Worm (Caenorhabditis elegans): ENCODE measurements around the gene F37A8.1.
A peak's percentile ranks its signal among the peaks of the same experiment; 100 is the strongest.

F37A8.1 gene

DNA sequence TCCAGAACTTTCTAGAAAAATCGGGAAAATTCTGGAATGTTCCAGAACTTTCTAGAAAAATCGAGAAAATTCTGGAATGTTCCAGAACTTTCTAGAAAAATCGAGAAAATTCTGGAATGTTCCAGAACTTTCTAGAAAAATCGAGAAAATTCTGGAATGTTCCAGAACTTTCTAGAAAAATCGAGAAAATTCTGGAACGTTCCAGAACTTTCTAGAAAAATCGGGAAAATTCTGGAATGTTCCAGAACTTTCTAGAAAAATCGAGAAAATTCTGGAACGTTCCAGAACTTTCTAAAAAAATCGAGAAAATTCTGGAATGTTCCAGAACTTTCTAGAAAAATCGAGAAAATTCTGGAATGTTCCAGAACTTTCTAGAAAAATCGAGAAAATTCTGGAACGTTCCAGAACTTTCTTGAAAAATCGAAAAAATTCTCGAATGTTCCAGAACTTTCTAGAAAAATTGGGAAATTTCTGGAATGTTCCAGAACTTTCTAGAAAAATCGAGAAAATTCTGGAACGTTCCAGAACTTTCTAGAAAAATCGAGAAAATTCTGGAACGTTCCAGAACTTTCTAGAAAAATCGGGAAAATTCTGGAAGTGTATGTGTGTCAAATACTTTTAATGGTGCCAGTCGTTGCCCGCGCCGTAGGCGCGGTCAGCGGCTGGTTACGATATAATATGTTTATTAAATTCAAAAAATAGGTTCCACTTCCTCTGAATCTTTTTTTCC is 31.0 kb upstream of the F37A8.1 start (continued):
- peak; percentile 90 for TF ChIP-seq lin-1 (GFP tag; IDR thresholded peaks at IDR 0.05)
- TF ChIP-seq dmd-8 (GFP tag; IDR thresholded peaks at IDR 0.05) = peak; percentile 79
- TF ChIP-seq F26F4.8 (GFP tag; conservative IDR thresholded peaks at IDR 0.05) = peak; percentile 73
- TF ChIP-seq ctbp-1 (GFP tag; IDR thresholded peaks at IDR 0.05) = peak; percentile 56
- TF ChIP-seq arid-1 (GFP tag; conservative IDR thresholded peaks at IDR 0.05) = peak; percentile 83
- peak; percentile 81 for TF ChIP-seq dmd-9 (GFP tag; IDR thresholded peaks at IDR 0.05)
- peak; percentile 55 for TF ChIP-seq tra-1 (GFP tag; IDR thresholded peaks at IDR 0.05)
- peak; percentile 89 for TF ChIP-seq snpc-1.2 (GFP tag; IDR thresholded peaks at IDR 0.05)
- peak; percentile 73; the same call in 1 of the 2 replicates for TF ChIP-seq ZK337.2 (GFP tag; IDR thresholded peaks at IDR 0.05)

DNA sequence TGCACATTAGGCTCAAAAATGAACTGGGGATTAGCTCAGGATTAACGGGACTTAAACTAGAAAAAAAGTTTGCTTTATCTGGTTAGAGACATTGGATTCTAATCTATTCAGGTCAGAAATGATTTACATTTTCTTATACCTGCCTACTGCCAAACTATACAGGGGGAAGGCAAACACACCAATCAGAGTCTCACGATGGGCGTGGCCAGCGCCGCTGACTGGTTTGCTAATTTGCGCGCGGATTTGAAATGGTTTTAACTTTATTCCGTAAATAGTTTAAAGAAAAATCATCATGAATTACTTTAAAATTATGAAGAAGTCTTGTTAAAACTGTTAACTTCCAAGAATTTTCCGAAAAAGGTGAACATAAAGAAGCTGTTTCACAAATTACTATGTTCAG is 29.9 kb upstream of the F37A8.1 start:
- TF ChIP-seq mep-1 (tag; optimal IDR thresholded peaks at IDR 0.05) (no peak), F26F4.8 (GFP tag; conservative IDR thresholded peaks at IDR 0.05) (no peak), unc-130 (GFP tag; optimal IDR thresholded peaks at IDR 0.05) (no peak), aha-1 (tag) (peak; percentile 23), tra-1 (GFP tag; IDR thresholded peaks at IDR 0.05) (no peak)

DNA sequence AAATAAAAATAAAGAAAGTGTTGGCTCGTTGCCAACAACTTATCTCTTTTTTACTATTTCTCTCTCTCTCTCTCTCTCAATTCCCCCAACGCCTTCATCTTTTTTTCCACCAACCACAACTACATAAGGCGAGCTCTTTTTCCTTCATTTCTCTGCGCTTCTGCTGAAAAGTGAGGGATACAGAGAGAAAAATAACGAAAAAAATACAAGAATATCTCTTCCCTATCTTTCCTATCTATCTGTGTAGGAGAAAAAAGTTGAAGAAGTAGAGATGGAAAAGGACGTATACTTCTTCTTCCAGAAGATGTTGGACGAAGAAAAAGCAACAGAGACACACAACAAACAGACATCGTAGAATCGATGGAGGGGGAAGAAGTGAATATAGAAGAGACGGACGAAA is 29.4 kb upstream of the F37A8.1 start:
- TF ChIP-seq lsy-2 (tag; optimal IDR thresholded peaks at IDR 0.05) (peak; percentile 31 to 65), unc-39 (tag; optimal IDR thresholded peaks at IDR 0.05) (no peak), fkh-10 (GFP tag; optimal IDR thresholded peaks at IDR 0.05) (peak; percentile 38), jun-1 (tag; optimal IDR thresholded peaks at IDR 0.05) (no peak), mep-1 (tag; optimal IDR thresholded peaks at IDR 0.05) (peak; percentile 17), unc-130 (GFP tag; optimal IDR thresholded peaks at IDR 0.05) (no peak), lin-1 (GFP tag; IDR thresholded peaks at IDR 0.05) (no peak), ces-1 (GFP tag; optimal IDR thresholded peaks at IDR 0.05) (no peak), unc-62 (GFP tag; optimal IDR thresholded peaks at IDR 0.05 in 1 of 2) (peak in 1 of 2 experiments; percentile 44), unc-62 (tag; optimal IDR thresholded peaks at IDR 0.05) (no peak), aha-1 (tag) (peak; percentile 89), aly-2 (tag; optimal IDR thresholded peaks at IDR 0.05) (no peak), mxl-2 (GFP tag; conservative IDR thresholded peaks at IDR 0.05) (no peak), rbr-2 (tag; optimal IDR thresholded peaks at IDR 0.05) (peak; percentile 16), daf-8 (GFP tag; IDR thresholded peaks at IDR 0.05) (no peak)

DNA sequence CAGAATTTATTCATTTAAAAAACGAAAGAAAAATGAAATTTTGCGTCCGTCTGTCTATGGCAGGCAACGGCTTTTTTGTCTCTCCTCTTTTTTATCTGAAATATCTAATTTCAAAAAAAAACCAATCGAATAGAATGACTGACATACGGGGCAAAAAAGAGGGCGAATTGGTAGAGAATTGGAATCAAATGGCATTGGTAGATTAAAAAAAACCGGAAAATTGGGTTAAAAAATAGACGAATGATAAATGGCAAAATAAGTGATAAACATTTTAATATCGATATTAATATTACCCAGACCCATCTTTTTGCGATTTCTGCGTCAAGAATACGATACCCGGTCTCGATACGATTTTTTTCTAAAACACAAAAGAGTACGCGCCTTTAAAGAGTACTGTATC is 26.7 kb upstream of the F37A8.1 start, which contains the start of gene tir-1:
tir-1 (minus strand) TSS at position 101 of the 400 bp plus-strand sequence.
- no peak for TF ChIP-seq mes-2 (tag; optimal IDR thresholded peaks at IDR 0.05; ENCODE audit: poor library complexity, severe bottlenecking)
- no peak for TF ChIP-seq nhr-10 (tag; optimal IDR thresholded peaks at IDR 0.05)

DNA sequence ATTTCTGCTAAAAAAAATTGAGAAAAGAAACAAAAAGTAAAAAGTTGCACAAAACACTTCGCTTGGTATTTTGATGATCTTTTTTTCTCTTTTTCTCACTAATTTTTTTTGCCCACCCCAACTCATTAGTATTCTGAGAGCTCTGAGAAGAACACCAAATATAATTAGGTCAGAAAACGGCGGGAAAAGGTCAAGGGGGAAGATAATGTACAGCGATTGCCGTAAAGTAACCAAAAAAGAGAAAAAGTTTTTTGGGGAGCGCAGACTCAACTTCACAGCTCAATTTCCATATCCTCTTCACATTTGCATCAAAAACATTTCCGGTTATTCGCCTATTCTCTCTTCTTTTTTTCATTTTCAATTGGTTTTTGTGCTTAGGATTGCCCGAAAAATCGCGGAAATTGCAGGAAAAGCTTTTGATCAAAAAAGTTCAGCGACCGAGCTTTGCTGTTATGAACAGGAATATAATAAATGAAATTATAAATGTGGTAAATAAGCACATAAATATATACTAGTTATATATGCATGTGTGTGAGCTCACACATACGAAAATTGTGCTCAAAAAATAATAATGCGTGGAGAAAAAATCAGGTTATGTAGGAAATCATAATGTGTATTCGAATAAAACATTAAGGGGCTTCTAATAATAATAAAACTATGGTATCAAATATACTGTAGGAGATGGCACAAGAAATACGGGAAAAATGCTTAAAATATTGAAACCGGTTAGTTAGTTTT is 25.5 kb upstream of the F37A8.1 start:
- no peak for TF ChIP-seq pha-4 (GFP tag; IDR thresholded peaks at IDR 0.05)
- TF ChIP-seq pha-4 (tag; optimal IDR thresholded peaks at IDR 0.05) = no peak
- no peak for TF ChIP-seq zag-1 (tag; optimal IDR thresholded peaks at IDR 0.05)
- no peak for TF ChIP-seq unc-130 (GFP tag; optimal IDR thresholded peaks at IDR 0.05)
- TF ChIP-seq nhr-6 (tag; optimal IDR thresholded peaks at IDR 0.05) = no peak
- no peak; the same call in 1 of the 2 replicates for TF ChIP-seq lin-38 (GFP tag; IDR thresholded peaks at IDR 0.05)
- no peak for TF ChIP-seq nhr-10 (tag; optimal IDR thresholded peaks at IDR 0.05)
- no peak for TF ChIP-seq nhr-48 (tag; optimal IDR thresholded peaks at IDR 0.05)
- no peak for TF ChIP-seq madf-9 (GFP tag; conservative IDR thresholded peaks at IDR 0.05)
- no peak for TF ChIP-seq egl-27 (tag; optimal IDR thresholded peaks at IDR 0.05)
- TF ChIP-seq cey-2 (tag; optimal IDR thresholded peaks at IDR 0.05; ENCODE audit: borderline replicate concordance, insufficient read depth) = no peak
- no peak for TF ChIP-seq snpc-4 (tag; optimal IDR thresholded peaks at IDR 0.05)
- TF ChIP-seq mep-1 (tag; optimal IDR thresholded peaks at IDR 0.05) = peak; percentile 57
- no peak for TF ChIP-seq dmd-9 (GFP tag; IDR thresholded peaks at IDR 0.05)
- TF ChIP-seq Y105C5A.15 (GFP tag; IDR thresholded peaks at IDR 0.05) = no peak
- TF ChIP-seq nhr-237 (tag; optimal IDR thresholded peaks at IDR 0.05) = no peak
- peak; percentile 13 for TF ChIP-seq hlh-11 (tag; optimal IDR thresholded peaks at IDR 0.05)
- TF ChIP-seq lim-7 (GFP tag; IDR thresholded peaks at IDR 0.05) = no peak
- TF ChIP-seq hlh-30 (tag; optimal IDR thresholded peaks at IDR 0.05; ENCODE audit: insufficient read depth) = no peak
- TF ChIP-seq T26A8.4 (GFP tag; IDR thresholded peaks at IDR 0.05) = 0 out of 2 replicates have a peak, but pooled peaks have one; percentile 53
- TF ChIP-seq ceh-82 (tag; optimal IDR thresholded peaks at IDR 0.05) = no peak
- TF ChIP-seq ZK337.2 (GFP tag; IDR thresholded peaks at IDR 0.05) = no peak

Data from whole organism, L4 larva.